Fruit fly (Drosophila melanogaster): ENCODE measurements around the gene MED24.
A peak's percentile ranks its signal among the peaks of the same experiment; 100 is the strongest.

The MED24 gene

DNA sequence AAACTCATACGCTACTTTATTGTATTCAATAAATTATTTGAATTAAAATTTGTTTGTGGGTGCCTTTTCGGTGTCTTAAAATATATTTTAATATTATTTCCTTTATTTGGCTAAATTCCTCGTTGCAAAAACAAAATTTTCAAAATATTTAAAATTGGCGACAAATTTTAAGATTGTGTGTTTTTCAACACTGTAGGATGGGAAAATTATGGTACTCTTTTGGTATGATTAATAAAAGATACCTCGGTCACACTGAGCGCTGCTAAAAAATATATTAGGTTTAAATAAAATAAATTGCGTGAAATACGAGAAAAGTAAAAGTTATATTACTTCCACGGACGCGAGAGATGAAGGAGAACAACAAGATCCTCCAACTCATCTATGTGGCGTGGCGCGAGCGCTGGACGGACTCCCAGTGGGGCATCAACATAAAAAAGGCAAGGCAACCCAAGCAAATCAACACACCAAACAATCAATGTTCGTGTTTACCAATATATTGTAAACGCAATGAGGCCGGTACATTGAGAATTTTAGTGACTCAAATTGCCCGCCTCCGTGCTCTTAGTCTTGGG, at the start of gene MED24:
MED24 (plus strand) TSS at position 229 of the 572 bp plus-strand sequence.
- TF ChIP-seq noc (tag; optimal IDR thresholded peaks at IDR 0.05), result no peak

DNA sequence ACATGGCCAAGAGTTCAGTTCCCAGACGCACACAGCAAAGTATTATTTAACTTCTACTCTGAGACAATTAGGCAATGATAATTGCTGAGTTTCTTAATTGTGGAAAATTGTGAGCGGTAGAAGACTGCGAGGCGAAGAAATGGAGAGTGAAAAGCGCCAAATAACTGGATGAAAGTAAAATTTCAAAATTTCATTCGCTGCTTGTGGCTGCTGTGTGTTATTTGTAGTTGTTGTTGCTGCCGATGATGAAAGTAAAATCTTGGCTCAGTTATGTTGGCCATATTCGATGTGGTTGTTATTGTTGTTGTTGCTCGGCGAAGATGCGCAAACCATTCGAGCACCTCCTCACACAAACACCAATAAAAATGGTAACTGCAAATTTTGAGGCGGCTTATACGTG, 40.8 kb upstream of the MED24 start:
- TF ChIP-seq noc (tag; optimal IDR thresholded peaks at IDR 0.05), result no peak

dm6 chr3L:8150812-8151211, 40.3 kb upstream of the MED24 start:
- TF ChIP-seq noc (tag; optimal IDR thresholded peaks at IDR 0.05), result no peak

- TF ChIP-seq noc (tag; optimal IDR thresholded peaks at IDR 0.05), result peak; percentile 3
These were observed 39.3 kb upstream of the MED24 start, which contains the start of gene CG13676 for dm6 chr3L:8151727-8152199. TSS of gene CG13676 (minus strand) at chr3L:8151813.

DNA sequence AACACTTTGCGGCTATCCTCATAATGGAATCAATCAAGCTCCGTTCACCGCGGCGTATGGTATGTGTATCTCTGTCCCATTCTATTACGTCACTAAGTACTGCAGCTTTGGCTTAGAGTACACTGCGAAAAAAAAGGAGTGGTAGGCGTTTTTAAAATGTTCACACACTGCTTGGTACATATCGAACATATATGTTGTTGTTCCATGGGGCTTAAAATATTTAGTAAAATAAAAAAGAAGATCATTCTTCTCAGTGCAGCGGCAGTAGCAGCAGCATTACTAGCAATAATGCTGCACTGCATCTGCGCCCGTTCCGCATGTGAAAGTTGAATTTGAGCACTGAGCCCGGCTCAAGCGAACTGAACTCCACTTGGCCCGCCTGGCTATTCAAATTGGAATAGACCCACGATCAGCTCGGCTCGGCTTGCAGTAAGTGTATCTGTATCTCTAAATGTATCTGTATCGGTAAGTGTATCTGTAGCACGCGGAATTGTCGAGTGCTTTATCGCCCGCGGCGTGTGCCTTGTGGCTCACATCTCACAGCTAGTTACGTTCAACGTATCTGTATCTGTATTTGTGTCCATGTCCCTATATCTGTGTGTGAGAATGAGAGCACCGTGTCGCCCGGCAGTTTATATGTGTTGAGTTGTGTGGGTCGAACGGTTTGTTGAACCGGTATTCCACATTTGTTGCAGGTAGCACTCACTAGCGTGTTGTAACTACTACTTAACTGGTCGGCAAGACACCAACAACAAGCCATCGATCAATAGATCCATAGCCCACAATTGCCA, 37.7 kb upstream of the MED24 start:
- no peak for TF ChIP-seq noc (tag; optimal IDR thresholded peaks at IDR 0.05)

DNA sequence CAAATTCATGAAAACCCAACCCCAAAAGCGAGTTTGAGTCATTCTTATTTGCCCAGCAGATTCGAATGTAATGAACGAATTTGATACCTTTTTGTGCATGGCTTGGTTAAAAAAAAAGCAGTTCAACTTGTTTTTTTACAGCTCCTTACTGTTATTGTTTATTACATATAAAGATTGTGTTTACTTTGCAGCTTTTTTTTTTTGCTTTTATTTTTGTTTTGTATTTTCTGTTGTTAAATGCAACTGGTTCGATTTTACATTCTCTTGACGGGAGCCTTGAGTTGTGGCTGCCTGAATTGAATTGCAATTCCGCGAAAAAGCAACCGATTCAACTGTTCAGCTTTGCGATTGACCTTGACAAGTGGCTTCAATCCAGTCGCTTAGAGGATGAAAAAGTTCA, 36.5 kb upstream of the MED24 start:
- no peak for TF ChIP-seq noc (tag; optimal IDR thresholded peaks at IDR 0.05)

DNA sequence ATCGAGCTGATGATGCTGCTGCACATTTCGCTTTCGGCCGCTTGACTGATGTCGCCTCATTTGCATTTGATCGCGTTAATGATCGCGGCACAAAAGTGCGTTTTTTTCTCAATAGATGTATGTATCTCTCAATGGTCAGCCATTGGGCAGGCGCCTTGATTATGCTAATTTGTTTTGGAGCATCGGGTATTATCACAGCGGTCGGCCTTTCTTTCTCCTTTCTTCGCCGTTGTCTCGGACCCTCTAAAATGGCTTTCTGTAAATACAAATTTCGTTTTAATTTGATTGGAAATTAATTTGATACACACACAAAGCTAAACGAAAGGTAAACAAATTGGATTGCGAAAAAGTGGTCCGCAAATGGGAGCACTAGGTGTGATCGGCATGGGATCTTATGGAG, 35.7 kb upstream of the MED24 start:
- no peak for TF ChIP-seq noc (tag; optimal IDR thresholded peaks at IDR 0.05)

DNA sequence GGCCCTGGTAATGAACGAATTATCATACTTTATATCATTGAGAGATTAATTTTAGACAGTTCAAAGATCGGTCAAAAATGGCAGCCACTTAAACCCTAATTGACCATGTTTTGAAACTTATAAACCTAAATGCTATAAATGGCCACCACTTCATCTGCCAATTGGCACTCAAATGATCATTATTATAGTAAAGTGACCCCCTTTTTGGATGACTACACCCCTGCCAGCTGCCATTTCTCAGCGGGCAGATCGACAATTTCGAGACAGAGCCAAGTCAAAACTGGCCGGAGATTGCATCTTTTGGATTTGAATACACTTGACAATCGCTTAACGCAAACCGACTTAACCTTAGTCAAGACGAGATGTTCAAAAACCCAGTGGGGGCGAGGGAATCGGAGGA, 34.9 kb upstream of the MED24 start:
- no peak for TF ChIP-seq noc (tag; optimal IDR thresholded peaks at IDR 0.05)

- TF ChIP-seq noc (tag; optimal IDR thresholded peaks at IDR 0.05), result no peak
These were observed 34.0 kb upstream of the MED24 start for dm6 chr3L:8157079-8157478.

- no peak for TF ChIP-seq noc (tag; optimal IDR thresholded peaks at IDR 0.05)
These were observed 32.2 kb upstream of the MED24 start, which contains the start of gene CG42445 for dm6 chr3L:8158715-8159380. TSS of gene CG42445 (minus strand) at chr3L:8158900.

DNA sequence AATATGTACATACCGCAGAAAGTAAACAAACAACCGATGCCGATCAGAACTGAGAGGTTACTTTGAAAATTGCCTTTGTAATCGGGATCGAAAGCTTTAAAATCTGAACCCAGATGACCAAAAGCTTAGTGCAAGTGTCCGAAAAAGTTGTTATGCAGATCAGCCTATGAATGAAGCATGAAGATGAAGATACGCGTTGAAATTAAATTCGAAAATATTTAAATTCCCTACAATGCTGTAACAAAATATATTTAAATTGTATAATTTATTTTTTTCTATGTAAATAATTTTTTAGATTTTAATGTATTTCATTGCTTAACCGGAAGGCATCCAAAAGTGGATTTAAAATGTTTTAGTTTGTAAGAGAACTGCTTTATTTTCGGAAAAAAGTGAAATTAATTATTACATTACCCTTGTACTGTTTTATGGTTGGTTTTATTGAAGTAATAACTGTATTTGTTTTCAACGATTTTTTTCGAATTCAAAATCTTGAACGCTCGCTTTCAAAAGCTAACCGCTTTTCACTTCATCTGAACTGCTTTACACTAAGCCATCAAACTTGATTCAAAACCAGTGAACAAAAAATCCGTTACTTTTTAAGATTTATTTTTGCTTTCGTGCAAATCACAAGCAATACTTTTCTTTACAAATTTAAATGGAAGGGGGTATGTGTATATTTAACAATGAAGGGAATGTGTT, 31.2 kb upstream of the MED24 start, which contains the start of gene CG43886:
CG43886 (minus strand) TSS at position 51 of the 699 bp plus-strand sequence.
- no peak for TF ChIP-seq noc (tag; optimal IDR thresholded peaks at IDR 0.05)

dm6 chr3L:8165436-8165835, 25.6 kb upstream of the MED24 start, which contains the start of gene CG13675:
TSS of gene CG13675 (minus strand) at chr3L:8165518.
- no peak for TF ChIP-seq noc (tag; optimal IDR thresholded peaks at IDR 0.05)

DNA sequence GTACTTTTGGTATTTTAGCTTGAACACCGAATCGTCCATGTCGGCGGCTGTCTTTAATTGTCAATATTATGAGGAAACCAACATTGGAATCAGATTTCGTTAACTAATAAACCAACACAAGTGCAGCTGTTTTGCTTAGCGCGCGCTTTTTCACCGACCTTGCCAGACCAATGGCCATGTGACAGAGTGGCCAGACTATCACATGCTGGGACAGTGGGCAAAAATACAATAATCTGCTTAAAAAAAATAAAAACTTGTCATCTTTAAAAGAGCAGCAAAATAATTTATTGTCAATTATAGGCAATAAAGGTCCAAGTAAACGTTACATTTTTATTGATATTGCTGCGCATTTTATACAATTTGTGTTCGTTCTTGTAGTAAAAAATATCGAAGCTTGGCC, 15.3 kb upstream of the MED24 start, which contains the start of gene RecQ4:
RecQ4 (minus strand) TSS at position 161 of the 400 bp plus-strand sequence.
- no peak for TF ChIP-seq noc (tag; optimal IDR thresholded peaks at IDR 0.05)

DNA sequence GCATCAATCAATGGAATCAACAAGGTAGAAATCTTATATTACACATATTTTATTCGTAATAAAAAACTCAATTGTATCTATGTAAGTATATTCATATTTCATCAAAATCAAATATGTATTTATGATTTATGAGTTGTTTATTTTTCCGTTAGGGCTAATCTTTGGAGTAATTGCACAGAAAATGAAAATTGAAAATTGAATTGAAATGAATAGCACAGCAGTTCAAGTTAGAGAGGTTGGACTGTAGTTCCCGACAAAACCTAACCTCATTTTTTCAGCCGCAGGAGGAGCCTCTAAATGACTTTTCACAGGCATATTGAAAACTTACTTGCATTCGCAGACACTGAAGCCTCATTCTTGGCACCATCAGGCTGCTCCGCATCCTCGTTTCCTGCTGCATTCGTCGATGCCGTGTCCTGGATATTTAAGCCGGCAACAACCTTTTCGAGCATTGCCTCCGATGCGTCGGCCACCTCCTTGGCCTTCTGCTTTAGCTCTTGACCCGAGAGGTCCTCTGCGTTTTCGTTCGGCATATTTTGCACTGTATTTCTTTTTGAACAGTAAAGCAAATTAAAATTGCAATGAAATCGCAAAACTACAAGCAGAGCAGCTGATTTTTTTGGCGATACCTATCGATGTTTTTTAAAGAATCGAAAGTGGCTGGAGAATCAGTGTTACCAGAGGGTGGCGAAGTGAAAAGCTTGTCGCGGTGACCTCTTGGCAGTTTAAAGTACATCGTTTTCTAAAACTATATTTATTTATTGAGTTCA, 13.1 kb upstream of the MED24 start, which contains the start of gene Nmt:
Nmt (minus strand) TSS at position 635 of the 770 bp plus-strand sequence.
- peak; percentile 52 for TF ChIP-seq noc (tag; optimal IDR thresholded peaks at IDR 0.05)

Data from whole organism, larva.